Fruit fly (Drosophila melanogaster) whole organism, embryonic: ENCODE data around the gene H2.0.

Experiments used
- Atf6 ChIP-seq: fragments of 200-800 bp; sonication (Bioruptor generic); IDR thresholded peaks from 2 replicates; pipeline ENCODE4 v1.3.6; 2022; ENCODE audit warnings: missing biosample characterization, missing genetic modification characterization
- CG12219 ChIP-seq: fragments of 200-800 bp; sonication (Bioruptor generic); optimal IDR thresholded peaks from 3 replicates; lab custom pipeline; 2018; ENCODE audit warnings: missing biosample characterization, mild to moderate bottlenecking, missing genetic modification characterization
- CG12236 ChIP-seq: fragments of 200-800 bp; sonication (Bioruptor generic); optimal IDR thresholded peaks from 2 replicates; lab custom pipeline; 2016; ENCODE audit warnings: missing biosample characterization, missing genetic modification characterization
- CG14710 ChIP-seq: fragments of 200-800 bp; sonication (Bioruptor generic); optimal IDR thresholded peaks from 3 replicates; lab custom pipeline; 2019; ENCODE audit warnings: missing biosample characterization, mild to moderate bottlenecking, missing genetic modification characterization, moderate library complexity
- CG15479 ChIP-seq: fragments of 200-800 bp; sonication (Bioruptor generic); optimal IDR thresholded peaks from 3 replicates; lab custom pipeline; 2019; ENCODE audit warnings: missing biosample characterization, mild to moderate bottlenecking, missing genetic modification characterization, moderate library complexity
- CG17328 ChIP-seq: fragments of 200-800 bp; sonication (Bioruptor generic); IDR thresholded peaks from 2 replicates; pipeline ENCODE4 v1.3.6; 2022; ENCODE audit warnings: missing biosample characterization, missing genetic modification characterization
- CG17359 ChIP-seq: fragments of 200-800 bp; sonication (Bioruptor generic); optimal IDR thresholded peaks from 3 replicates; lab custom pipeline; 2018; ENCODE audit warnings: missing biosample characterization, mild to moderate bottlenecking, missing genetic modification characterization, moderate library complexity
- CG18011 ChIP-seq: fragments of 200-800 bp; sonication (Bioruptor generic); optimal IDR thresholded peaks from 2 replicates; lab custom pipeline; 2017; ENCODE audit warnings: missing biosample characterization, missing genetic modification characterization, mild to moderate bottlenecking, moderate library complexity, missing genotype
- CG18764 ChIP-seq: fragments of 200-800 bp; sonication (Bioruptor generic); optimal IDR thresholded peaks from 3 replicates; lab custom pipeline; 2016; ENCODE audit warnings: missing biosample characterization, missing genetic modification characterization
- CG2116 ChIP-seq: fragments of 200-800 bp; sonication (Bioruptor generic); optimal IDR thresholded peaks from 3 replicates; lab custom pipeline; 2018; ENCODE audit warnings: missing biosample characterization, mild to moderate bottlenecking, missing genetic modification characterization
- CG2120 ChIP-seq: fragments of 200-800 bp; sonication (Bioruptor generic); optimal IDR thresholded peaks from 3 replicates; lab custom pipeline; 2016; ENCODE audit warnings: missing biosample characterization, missing genetic modification characterization
- CG2875 ChIP-seq: fragments of 200-800 bp; sonication (Bioruptor generic); optimal IDR thresholded peaks from 2 replicates; lab custom pipeline; 2017; ENCODE audit warnings: missing biosample characterization, mild to moderate bottlenecking, missing genetic modification characterization, missing genetic modification reagents
- CG31441 ChIP-seq: fragments of 200-800 bp; sonication (Bioruptor generic); IDR thresholded peaks from 2 replicates; pipeline ENCODE4 v1.3.6; 2022; ENCODE audit warnings: missing biosample characterization, missing genetic modification characterization
- CG32772 ChIP-seq: fragments of 200-800 bp; sonication (Bioruptor generic); IDR thresholded peaks from 2 replicates; pipeline ENCODE4 v1.3.6; 2022; ENCODE audit warnings: missing biosample characterization, missing genetic modification characterization
- CG33557 ChIP-seq: fragments of 200-800 bp; sonication (Bioruptor generic); optimal IDR thresholded peaks from 2 replicates; lab custom pipeline; 2019; ENCODE audit warnings: missing biosample characterization, mild to moderate bottlenecking, missing genetic modification characterization, moderate library complexity
- CG5245 ChIP-seq: fragments of 200-800 bp; sonication (Bioruptor generic); optimal IDR thresholded peaks from 3 replicates; lab custom pipeline; 2016; ENCODE audit warnings: missing biosample characterization, missing genetic modification characterization
- CG7271 ChIP-seq: fragments of 200-800 bp; sonication (Bioruptor generic); optimal IDR thresholded peaks from 2 replicates; lab custom pipeline; 2018; ENCODE audit warnings: missing biosample characterization, mild to moderate bottlenecking, missing genetic modification characterization, moderate library complexity
- CG9437 ChIP-seq: fragments of 200-800 bp; sonication (Bioruptor generic); optimal IDR thresholded peaks from 2 replicates; lab custom pipeline; 2018; ENCODE audit warnings: missing biosample characterization, mild to moderate bottlenecking, missing genetic modification characterization
- Chrac-16 ChIP-seq: fragments of 200-800 bp; sonication (Bioruptor generic); optimal IDR thresholded peaks from 3 replicates; lab custom pipeline; 2016; ENCODE audit warnings: missing biosample characterization, missing genetic modification characterization
- Dad ChIP-seq: fragments of 200-800 bp; sonication (Bioruptor generic); optimal IDR thresholded peaks from 3 replicates; lab custom pipeline; 2016; ENCODE audit warnings: missing biosample characterization, missing genetic modification characterization
- Dp ChIP-seq: fragments of 200-800 bp; sonication (Bioruptor generic); optimal IDR thresholded peaks from 2 replicates; lab custom pipeline; 2018; ENCODE audit warnings: missing biosample characterization, mild to moderate bottlenecking, missing genetic modification characterization, moderate library complexity
- Hand ChIP-seq: fragments of 200-800 bp; sonication (Bioruptor generic); optimal IDR thresholded peaks from 2 replicates; lab custom pipeline; 2017; ENCODE audit warnings: mild to moderate bottlenecking, missing biosample characterization, missing genetic modification reagents, missing genetic modification characterization
- Hr51 ChIP-seq, 2 experiments: fragments of 200-800 bp; sonication (Bioruptor generic); optimal IDR thresholded peaks; 2 replicates in 1 of 2; 3 replicates in 1 of 2; lab custom pipeline; 2016 to 2018; ENCODE audit warnings: missing biosample characterization in 2 of 2, missing genetic modification characterization in 2 of 2, mild to moderate bottlenecking in 1 of 2, moderate library complexity in 1 of 2
- MTF-1 ChIP-seq: fragments of 200-800 bp; sonication (Bioruptor generic); optimal IDR thresholded peaks from 2 replicates; lab custom pipeline; 2018; ENCODE audit warnings: missing biosample characterization, mild to moderate bottlenecking, missing genetic modification characterization, borderline replicate concordance
- Myb ChIP-seq: fragments of 200-800 bp; sonication (Bioruptor generic); optimal IDR thresholded peaks from 2 replicates; lab custom pipeline; 2016; ENCODE audit warnings: missing biosample characterization, missing genetic modification characterization
- NFAT ChIP-seq: fragments of 200-800 bp; sonication (Bioruptor generic); IDR thresholded peaks from 2 replicates; pipeline ENCODE4 v1.3.6; 2022; ENCODE audit warnings: missing biosample characterization, missing genetic modification characterization
- Nf-YA ChIP-seq: fragments of 200-800 bp; sonication (Bioruptor generic); IDR thresholded peaks from 2 replicates; pipeline ENCODE4 v1.3.6; 2022; ENCODE audit warnings: missing biosample characterization, missing genetic modification characterization
- Nf-YB ChIP-seq: fragments of 200-800 bp; sonication (Bioruptor generic); optimal IDR thresholded peaks from 3 replicates; lab custom pipeline; 2019; ENCODE audit warnings: missing biosample characterization, mild to moderate bottlenecking, missing genetic modification characterization, moderate library complexity
- Ptx1 ChIP-seq: fragments of 200-800 bp; sonication (Bioruptor generic); IDR thresholded peaks from 2 replicates; pipeline ENCODE4 v1.3.6; 2022; ENCODE audit warnings: missing biosample characterization, missing genetic modification characterization
- Side ChIP-seq: fragments of 200-800 bp; sonication (Bioruptor generic); optimal IDR thresholded peaks from 2 replicates; lab custom pipeline; 2016; ENCODE audit warnings: missing biosample characterization, missing genetic modification characterization
- Sox100B ChIP-seq: fragments of 200-800 bp; sonication (Bioruptor generic); optimal IDR thresholded peaks from 3 replicates; lab custom pipeline; 2018; ENCODE audit warnings: missing biosample characterization, mild to moderate bottlenecking, missing genetic modification characterization
- ac ChIP-seq: fragments of 200-800 bp; sonication (Bioruptor generic); optimal IDR thresholded peaks from 3 replicates; lab custom pipeline; 2017; ENCODE audit warnings: missing biosample characterization, mild to moderate bottlenecking, missing genetic modification characterization
- ash1 ChIP-seq: fragments of 200-800 bp; sonication (Bioruptor generic); optimal IDR thresholded peaks from 2 replicates; lab custom pipeline; 2018; ENCODE audit warnings: missing biosample characterization, mild to moderate bottlenecking, missing genetic modification characterization
- chinmo ChIP-seq: fragments of 200-800 bp; sonication (Bioruptor generic); IDR thresholded peaks from 4 replicates; pipeline ENCODE4 v1.3.6; 2022; ENCODE audit warnings: missing biosample characterization, missing genetic modification characterization; ENCODE audit not compliant: partially characterized antibody
- en ChIP-seq: fragments of 200-800 bp; sonication (Bioruptor generic); optimal IDR thresholded peaks from 2 replicates; lab custom pipeline; 2016; ENCODE audit warnings: missing biosample characterization, missing genetic modification characterization
- eve ChIP-seq, 2 experiments: fragments of >200 bp; optimal IDR thresholded peaks; 2 replicates each; lab custom pipeline; 2017; ENCODE audit warnings: missing biosample characterization in 2 of 2, missing genetic modification characterization in 2 of 2
- eyg ChIP-seq: fragments of 200-800 bp; sonication (Bioruptor generic); optimal IDR thresholded peaks from 3 replicates; lab custom pipeline; 2016; ENCODE audit warnings: missing biosample characterization, missing genetic modification characterization
- gcm ChIP-seq: fragments of 200-800 bp; sonication (Bioruptor generic); optimal IDR thresholded peaks from 2 replicates; lab custom pipeline; 2019; ENCODE audit warnings: missing biosample characterization, mild to moderate bottlenecking, missing genetic modification characterization, moderate library complexity
- gsb-n ChIP-seq: fragments of 200-800 bp; sonication (Bioruptor generic); optimal IDR thresholded peaks from 3 replicates; lab custom pipeline; 2018; ENCODE audit warnings: missing biosample characterization, mild to moderate bottlenecking, missing genetic modification characterization
- gt ChIP-seq: fragments of 200-800 bp; sonication (Bioruptor generic); IDR thresholded peaks from 2 replicates; pipeline ENCODE4 v1.3.6; 2022; ENCODE audit warnings: missing biosample characterization, missing genetic modification characterization
- her ChIP-seq: fragments of 200-800 bp; sonication (Bioruptor generic); optimal IDR thresholded peaks from 2 replicates; lab custom pipeline; 2016; ENCODE audit warnings: missing biosample characterization, missing genetic modification characterization
- ind ChIP-seq: fragments of 200-800 bp; sonication (Bioruptor generic); optimal IDR thresholded peaks from 3 replicates; lab custom pipeline; 2016; ENCODE audit warnings: missing biosample characterization, missing genetic modification characterization
- jigr1 ChIP-seq: fragments of 200-800 bp; sonication (Bioruptor generic); IDR thresholded peaks from 3 replicates; pipeline ENCODE4 v1.3.6; 2022; ENCODE audit warnings: missing biosample characterization, missing genetic modification characterization
- kni ChIP-seq: fragments of 200-800 bp; sonication (Bioruptor generic); optimal IDR thresholded peaks from 3 replicates; lab custom pipeline; 2017; ENCODE audit warnings: mild to moderate bottlenecking, missing biosample characterization, missing genetic modification reagents, missing genetic modification characterization
- onecut ChIP-seq: fragments of 200-800 bp; sonication (Bioruptor generic); IDR thresholded peaks from 2 replicates; pipeline ENCODE4 v1.3.6; 2022; ENCODE audit warnings: missing biosample characterization, missing genetic modification characterization
- pum ChIP-seq: fragments of 200-800 bp; sonication (Bioruptor generic); optimal IDR thresholded peaks from 2 replicates; lab custom pipeline; 2016; ENCODE audit warnings: missing biosample characterization, missing genetic modification characterization
- sisA ChIP-seq: fragments of 200-800 bp; sonication (Bioruptor generic); IDR thresholded peaks from 2 replicates; pipeline ENCODE4 v1.3.6; 2022; ENCODE audit warnings: missing biosample characterization, missing genetic modification characterization
- tio ChIP-seq: fragments of 200-800 bp; sonication (Bioruptor generic); optimal IDR thresholded peaks from 2 replicates; lab custom pipeline; 2017; ENCODE audit warnings: missing biosample characterization, missing genetic modification characterization, inconsistent platforms
- wek ChIP-seq: fragments of 200-800 bp; sonication (Bioruptor generic); optimal IDR thresholded peaks from 3 replicates; lab custom pipeline; 2018; ENCODE audit warnings: missing biosample characterization, mild to moderate bottlenecking, missing genetic modification characterization, moderate library complexity
- zen ChIP-seq: fragments of 200-800 bp; sonication (Bioruptor generic); optimal IDR thresholded peaks from 3 replicates; lab custom pipeline; 2018; ENCODE audit warnings: missing biosample characterization, mild to moderate bottlenecking, missing genetic modification characterization, moderate library complexity

The H2.0 gene

DNA sequence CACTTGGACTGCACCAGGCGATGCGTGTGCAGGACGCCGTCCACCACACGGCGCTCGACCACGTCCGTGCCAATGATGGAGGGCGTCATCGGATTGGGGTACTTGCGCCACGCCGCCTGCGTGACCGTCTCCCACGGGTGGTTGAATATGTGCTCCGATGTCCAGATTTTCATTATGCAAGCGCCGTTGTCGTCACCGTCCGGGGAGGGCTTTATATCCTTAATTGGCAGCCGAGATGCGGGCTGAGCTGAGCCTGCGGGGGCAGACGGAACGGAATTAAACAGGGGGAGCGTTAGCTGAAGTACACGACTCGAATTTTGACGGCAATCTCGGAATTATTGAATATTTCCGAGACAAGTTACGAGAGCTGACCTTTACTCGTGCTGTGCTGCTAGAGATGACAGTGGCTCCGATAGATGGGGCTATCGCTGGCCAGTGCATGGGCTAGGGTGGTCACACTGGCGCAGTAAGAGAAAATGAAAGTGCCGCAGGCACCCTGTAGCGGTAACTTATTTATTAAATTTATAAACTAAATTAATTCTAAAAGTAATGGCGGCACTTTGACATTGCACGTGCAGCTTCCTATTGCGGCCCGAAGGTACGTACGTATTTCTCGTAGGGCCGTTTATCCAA is 28.4 kb upstream of the H2.0 start, which contains the start of gene IPIP (continued):
- no peak for TF ChIP-seq CG18764 (GFP tag; lab: Kevin White, UChicago)
- peak; percentile 80; the same call in 1 of the 4 replicates for TF ChIP-seq chinmo (GFP tag; lab: Robert Waterston, UW)
- no peak for TF ChIP-seq ash1 (GFP tag; lab: Kevin White, UChicago)
- peak; percentile 99 for TF ChIP-seq CG14710 (tag; lab: Kevin White, UChicago)
- TF ChIP-seq Myb (GFP tag; lab: Kevin White, UChicago), result no peak
- TF ChIP-seq CG18011 (GFP tag; lab: Kevin White, UChicago), result no peak
- TF ChIP-seq CG2116 (GFP tag; lab: Kevin White, UChicago), result peak; percentile 10
- no peak for TF ChIP-seq CG31441
- peak; percentile 12 for TF ChIP-seq ind (GFP tag; lab: Kevin White, UChicago)
- TF ChIP-seq en (GFP tag; lab: Kevin White, UChicago), result no peak
- TF ChIP-seq Dp, result peak; percentile 28
- peak; percentile 55 for TF ChIP-seq CG2120 (GFP tag; lab: Kevin White, UChicago)
- TF ChIP-seq sisA, result 0 out of 2 replicates have a peak, but pooled peaks have one; percentile 4
- TF ChIP-seq CG12236 (GFP tag; lab: Kevin White, UChicago), result no peak
- peak; percentile 39; the same call in 1 of the 2 replicates for TF ChIP-seq Nf-YA
- peak; percentile 82 for TF ChIP-seq NFAT (GFP tag; lab: Robert Waterston, UW)
- no peak for TF ChIP-seq Side (GFP tag; lab: Kevin White, UChicago)
- TF ChIP-seq CG17328 (GFP tag; lab: Robert Waterston, UW), result peak; percentile 55; the same call in 1 of the 2 replicates
- peak; percentile 23; the same call in 1 of the 2 replicates for TF ChIP-seq CG32772
- no peak for TF ChIP-seq CG33557 (GFP tag; lab: Kevin White, UChicago)
- no peak for TF ChIP-seq pum (GFP tag; lab: Kevin White, UChicago)
- no peak; the same call in 2 of the 3 replicates for TF ChIP-seq jigr1
- TF ChIP-seq Atf6 (GFP tag; lab: Robert Waterston, UW), result no peak
- no peak for TF ChIP-seq kni (GFP tag; lab: Kevin White, UChicago)
- TF ChIP-seq wek (GFP tag; lab: Kevin White, UChicago), result no peak
- peak; percentile 29 for TF ChIP-seq MTF-1 (GFP tag; lab: Kevin White, UChicago)
- TF ChIP-seq CG5245 (GFP tag; lab: Kevin White, UChicago), result no peak
- TF ChIP-seq CG17359 (tag; lab: Kevin White, UChicago), result no peak
- no peak for TF ChIP-seq Sox100B (GFP tag; lab: Kevin White, UChicago)
- TF ChIP-seq onecut (GFP tag; lab: Robert Waterston, UW), result peak; percentile 69
- no peak for TF ChIP-seq CG15479 (GFP tag; lab: Kevin White, UChicago)
- TF ChIP-seq tio (GFP tag; lab: Kevin White, UChicago), result no peak
- TF ChIP-seq eyg (GFP tag; lab: Kevin White, UChicago), result no peak
- no peak for TF ChIP-seq gcm (GFP tag; lab: Kevin White, UChicago)
- TF ChIP-seq Ptx1 (GFP tag; lab: Robert Waterston, UW), result peak; percentile 47
- TF ChIP-seq Nf-YB (GFP tag; lab: Kevin White, UChicago), result no peak
- TF ChIP-seq Dad, result peak; percentile 1
- TF ChIP-seq eve (GFP tag; optimal IDR thresholded peaks at IDR 0.05; lab: Kevin White, UChicago), result no peak
- TF ChIP-seq Hr51 (GFP tag; optimal IDR thresholded peaks at IDR 0.05; lab: Kevin White, UChicago), result no peak
- TF ChIP-seq CG7271 (tag; lab: Kevin White, UChicago), result no peak
- no peak for TF ChIP-seq gt (GFP tag; lab: Robert Waterston, UW)
- TF ChIP-seq ac (GFP tag; lab: Kevin White, UChicago), result no peak
- no peak for TF ChIP-seq Hand
- no peak for TF ChIP-seq CG2875 (GFP tag; lab: Kevin White, UChicago)
- TF ChIP-seq zen (tag; lab: Kevin White, UChicago), result no peak
- no peak for TF ChIP-seq gsb-n (tag; lab: Kevin White, UChicago)
- no peak for TF ChIP-seq Chrac-16 (GFP tag; lab: Kevin White, UChicago)
- peak; percentile 6 for TF ChIP-seq CG9437 (GFP tag; lab: Kevin White, UChicago)
- TF ChIP-seq CG12219, result no peak
- TF ChIP-seq her (GFP tag; lab: Kevin White, UChicago), result peak; percentile 2
